Worm (Caenorhabditis elegans) whole organism, L3 larva: ENCODE data around the gene Y102A5C.40.
A peak's percentile ranks its signal among the peaks of the same experiment; 100 is the strongest.

Experiments
- R02D3.7 ChIP-seq: fragments of 150-350 bp; optimal IDR thresholded peaks from 2 replicates; lab custom pipeline; 2014; ENCODE audit warnings: missing biosample characterization, missing genetic modification characterization
- ZK546.5 ChIP-seq: sonication (generic microtip); optimal IDR thresholded peaks from 2 replicates; lab custom pipeline; 2017; ENCODE audit warnings: missing biosample characterization, missing genetic modification characterization
- aly-2 ChIP-seq: fragments of 150-350 bp; optimal IDR thresholded peaks from 2 replicates; lab custom pipeline; 2014; ENCODE audit warnings: missing biosample characterization, missing genetic modification characterization
- ama-1 ChIP-seq: fragments of 150-350 bp; optimal IDR thresholded peaks from 2 replicates; lab custom pipeline; 2018
- ceh-16 ChIP-seq: sonication (generic microtip); optimal IDR thresholded peaks from 2 replicates; lab custom pipeline; 2017; ENCODE audit warnings: missing biosample characterization, missing genetic modification characterization
- ceh-28 ChIP-seq: fragments of 150-350 bp; optimal IDR thresholded peaks from 2 replicates; lab custom pipeline; 2014; ENCODE audit warnings: missing biosample characterization, missing genetic modification reagents, missing genetic modification characterization
- ceh-82 ChIP-seq: fragments of 150-350 bp; optimal IDR thresholded peaks from 2 replicates; lab custom pipeline; 2014; ENCODE audit warnings: missing biosample characterization, missing genetic modification characterization
- ceh-9 ChIP-seq: sonication (generic microtip); optimal IDR thresholded peaks from 2 replicates; lab custom pipeline; 2018; ENCODE audit warnings: missing biosample characterization, missing genetic modification characterization
- daf-12 ChIP-seq: fragments of 150-350 bp; optimal IDR thresholded peaks from 2 replicates; lab custom pipeline; 2014; ENCODE audit warnings: missing biosample characterization, missing genetic modification reagents, missing genetic modification characterization
- egl-27 ChIP-seq: sonication (generic microtip); optimal IDR thresholded peaks from 4 replicates; lab custom pipeline; 2017; ENCODE audit warnings: missing biosample characterization, missing genetic modification reagents, missing genetic modification characterization
- egl-5 ChIP-seq: fragments of 150-350 bp; optimal IDR thresholded peaks from 2 replicates; lab custom pipeline; 2017; ENCODE audit warnings: missing biosample characterization, missing genetic modification reagents, missing genetic modification characterization, inconsistent platforms
- elt-1 ChIP-seq: fragments of 150-350 bp; optimal IDR thresholded peaks from 2 replicates; lab custom pipeline; 2014; ENCODE audit warnings: missing biosample characterization, missing genetic modification characterization
- elt-2 ChIP-seq: sonication (generic microtip); optimal IDR thresholded peaks from 2 replicates; lab custom pipeline; 2016; ENCODE audit warnings: missing genetic modification reagents, mild to moderate bottlenecking, missing genetic modification characterization, missing compliant biosample characterization
- elt-3 ChIP-seq, 3 experiments: fragments of 150-350 bp in 1 of 3; sonication (generic microtip) in 2 of 3; optimal IDR thresholded peaks; 2 replicates in 2 of 3; 4 replicates in 1 of 3; lab custom pipeline; 2014 to 2017; ENCODE audit warnings: missing biosample characterization in 3 of 3, missing genetic modification characterization in 3 of 3
- eor-1 ChIP-seq, 2 experiments: fragments of 150-350 bp; optimal IDR thresholded peaks; 2 replicates each; lab custom pipeline; 2014 to 2018; ENCODE audit warnings: missing biosample characterization in 2 of 2, missing genetic modification characterization in 2 of 2
- fkh-10 ChIP-seq: sonication (generic microtip); optimal IDR thresholded peaks from 2 replicates; lab custom pipeline; 2017; ENCODE audit warnings: missing biosample characterization, missing genetic modification reagents, missing genetic modification characterization
- fkh-2 ChIP-seq: fragments of 150-350 bp; optimal IDR thresholded peaks from 2 replicates; lab custom pipeline; 2014; ENCODE audit warnings: missing biosample characterization, missing genetic modification reagents, missing genetic modification characterization
- fos-1 ChIP-seq: fragments of 150-350 bp; optimal IDR thresholded peaks from 2 replicates; lab custom pipeline; 2014; ENCODE audit warnings: missing biosample characterization, missing genetic modification characterization
- hmg-11 ChIP-seq: sonication (generic microtip); optimal IDR thresholded peaks from 2 replicates; lab custom pipeline; 2016; ENCODE audit warnings: missing genetic modification characterization, missing compliant biosample characterization
- jun-1 ChIP-seq: fragments of 150-350 bp; optimal IDR thresholded peaks from 2 replicates; lab custom pipeline; 2014; ENCODE audit warnings: missing biosample characterization, missing genetic modification reagents, missing genetic modification characterization
- lin-15B ChIP-seq: fragments of 150-350 bp; optimal IDR thresholded peaks from 2 replicates; lab custom pipeline; 2014; ENCODE audit warnings: missing biosample characterization, missing genetic modification characterization
- lin-39 ChIP-seq: fragments of 150-350 bp; optimal IDR thresholded peaks from 2 replicates; lab custom pipeline; 2018; ENCODE audit warnings: missing biosample characterization, missing genetic modification reagents, missing genetic modification characterization
- lsy-12 ChIP-seq: sonication (generic microtip); optimal IDR thresholded peaks from 2 replicates; lab custom pipeline; 2016; ENCODE audit warnings: mild to moderate bottlenecking, missing genetic modification characterization, missing compliant biosample characterization
- mdl-1 ChIP-seq: fragments of 150-350 bp; optimal IDR thresholded peaks from 2 replicates; lab custom pipeline; 2014; ENCODE audit warnings: missing biosample characterization, missing genetic modification characterization
- mml-1 ChIP-seq: fragments of 150-350 bp; sonication (generic microtip); optimal IDR thresholded peaks from 3 replicates; lab custom pipeline; 2014; ENCODE audit warnings: missing biosample characterization, missing genetic modification characterization
- nfya-1 ChIP-seq: sonication (generic microtip); optimal IDR thresholded peaks from 2 replicates; lab custom pipeline; 2017; ENCODE audit warnings: missing genetic modification characterization, mild to moderate bottlenecking, missing compliant biosample characterization, antibody characterized with exemption, moderate library complexity; ENCODE audit not compliant: insufficient read depth
- nhr-11 ChIP-seq: fragments of 150-350 bp; optimal IDR thresholded peaks from 2 replicates; lab custom pipeline; 2014; ENCODE audit warnings: missing biosample characterization, missing genetic modification characterization
- nhr-12 ChIP-seq: fragments of 150-350 bp; optimal IDR thresholded peaks from 2 replicates; lab custom pipeline; 2014; ENCODE audit warnings: missing biosample characterization, missing genetic modification characterization
- nhr-23 ChIP-seq: fragments of 150-350 bp; optimal IDR thresholded peaks from 2 replicates; lab custom pipeline; 2014; ENCODE audit warnings: missing biosample characterization, missing genetic modification reagents, missing genetic modification characterization
- nhr-237 ChIP-seq: fragments of 150-350 bp; optimal IDR thresholded peaks from 2 replicates; lab custom pipeline; 2014; ENCODE audit warnings: missing biosample characterization, missing genetic modification characterization
- nhr-25 ChIP-seq: sonication (generic microtip); optimal IDR thresholded peaks from 2 replicates; lab custom pipeline; 2017; ENCODE audit warnings: missing biosample characterization, missing genetic modification characterization
- nhr-28 ChIP-seq: fragments of 150-350 bp; optimal IDR thresholded peaks from 2 replicates; lab custom pipeline; 2014; ENCODE audit warnings: missing biosample characterization, missing genetic modification characterization
- nhr-43 ChIP-seq: sonication (generic microtip); optimal IDR thresholded peaks from 2 replicates; lab custom pipeline; 2016; ENCODE audit warnings: mild to moderate bottlenecking, missing genetic modification characterization, missing compliant biosample characterization; ENCODE audit not compliant: poor library complexity, severe bottlenecking
- nhr-67 ChIP-seq: fragments of 150-350 bp; optimal IDR thresholded peaks from 2 replicates; lab custom pipeline; 2014; ENCODE audit warnings: missing biosample characterization, missing genetic modification characterization
- nhr-76 ChIP-seq: fragments of 150-350 bp; sonication (generic microtip); optimal IDR thresholded peaks from 5 replicates; lab custom pipeline; 2014; ENCODE audit warnings: missing biosample characterization, missing genetic modification characterization
- nhr-77 ChIP-seq: fragments of 150-350 bp; optimal IDR thresholded peaks from 2 replicates; lab custom pipeline; 2014; ENCODE audit warnings: missing biosample characterization, missing genetic modification characterization
- pha-4 ChIP-seq: fragments of 150-350 bp; optimal IDR thresholded peaks from 2 replicates; lab custom pipeline; 2014; ENCODE audit warnings: missing biosample characterization, missing genetic modification reagents, missing genetic modification characterization
- pqm-1 ChIP-seq: fragments of 150-350 bp; optimal IDR thresholded peaks from 2 replicates; lab custom pipeline; 2017; ENCODE audit warnings: missing biosample characterization, missing genetic modification characterization, inconsistent platforms
- sea-2 ChIP-seq: fragments of 150-350 bp; sonication (generic microtip); optimal IDR thresholded peaks from 4 replicates; lab custom pipeline; 2014; ENCODE audit warnings: missing biosample characterization, missing genetic modification reagents, missing genetic modification characterization
- skn-1 ChIP-seq: fragments of 150-350 bp; optimal IDR thresholded peaks from 2 replicates; lab custom pipeline; 2014; ENCODE audit warnings: missing biosample characterization, missing genetic modification characterization
- snpc-4 ChIP-seq: fragments of 150-350 bp; optimal IDR thresholded peaks from 2 replicates; lab custom pipeline; 2014; ENCODE audit warnings: missing biosample characterization, missing genetic modification characterization
- tbx-2 ChIP-seq: sonication (generic microtip); optimal IDR thresholded peaks from 2 replicates; lab custom pipeline; 2016; ENCODE audit warnings: mild to moderate bottlenecking, missing genetic modification characterization, missing compliant biosample characterization
- unc-39 ChIP-seq: sonication (generic microtip); optimal IDR thresholded peaks from 4 replicates; lab custom pipeline; 2017; ENCODE audit warnings: missing biosample characterization, missing genetic modification characterization
- unc-62 ChIP-seq: fragments of 150-350 bp; sonication (generic microtip); optimal IDR thresholded peaks from 4 replicates; lab custom pipeline; 2014; ENCODE audit warnings: missing biosample characterization, missing genetic modification reagents, missing genetic modification characterization
- zag-1 ChIP-seq: fragments of 150-350 bp; optimal IDR thresholded peaks from 2 replicates; lab custom pipeline; 2014; ENCODE audit warnings: missing biosample characterization, missing genetic modification characterization
- ztf-11 ChIP-seq: fragments of 150-350 bp; optimal IDR thresholded peaks from 2 replicates; lab custom pipeline; 2014; ENCODE audit warnings: missing biosample characterization, missing genetic modification characterization
- ztf-4 ChIP-seq: fragments of 150-350 bp; optimal IDR thresholded peaks from 2 replicates; lab custom pipeline; 2014; ENCODE audit warnings: missing biosample characterization, missing genetic modification characterization

The Y102A5C.40 gene

DNA sequence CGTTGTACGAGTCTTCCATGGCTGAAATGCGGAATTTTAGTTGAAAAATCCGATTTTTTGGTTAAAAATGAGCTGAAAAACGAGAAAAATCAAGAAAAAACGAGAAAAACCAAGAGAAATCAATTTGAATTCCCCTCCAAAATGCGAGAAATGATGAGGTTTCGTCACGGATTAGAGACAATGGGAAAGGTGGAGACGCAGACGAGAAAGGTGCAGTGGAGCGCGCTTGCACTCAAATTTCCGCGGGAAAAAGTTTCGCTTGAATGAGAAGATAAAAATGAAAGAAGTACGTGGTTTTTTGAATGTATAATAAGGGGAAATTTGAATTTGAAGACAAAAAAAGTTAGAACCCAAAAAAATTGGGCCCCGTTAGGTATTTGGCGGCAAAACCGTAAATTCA is 21.3 kb downstream of the Y102A5C.40 start, which contains the start of gene efl-1:
Gene efl-1 (minus strand): TSS at position 21 of the 400 bp plus-strand sequence.
- TF ChIP-seq fos-1 (tag; lab: Kevin White, UChicago) (peak; percentile 7), elt-2 (tag; lab: Kevin White, UChicago) (peak; percentile 64), pha-4 (tag; lab: Kevin White, UChicago) (peak; percentile 93), nfya-1 (tag; lab: Kevin White, UChicago) (peak; percentile 92), elt-3 (tag; optimal IDR thresholded peaks at IDR 0.05; lab: Kevin White, UChicago) (no peak), R02D3.7 (peak; percentile 81), fkh-10 (GFP tag; lab: Kevin White, UChicago) (peak; percentile 83), egl-5 (tag; lab: Kevin White, UChicago) (peak; percentile 97), snpc-4 (tag; lab: Kevin White, UChicago) (peak; percentile 93), ceh-28 (tag; lab: Kevin White, UChicago) (peak; percentile 82), ZK546.5 (no peak), lsy-12 (peak; percentile 47), unc-62 (GFP tag; lab: Kevin White, UChicago) (peak; percentile 35), jun-1 (peak; percentile 67), nhr-77 (peak; percentile 36), ceh-9 (no peak), nhr-76 (no peak), lin-39 (tag; lab: Kevin White, UChicago) (peak; percentile 92), ztf-11 (tag; lab: Kevin White, UChicago) (no peak), mdl-1 (tag; lab: Kevin White, UChicago) (no peak), nhr-23 (tag; lab: Kevin White, UChicago) (peak; percentile 94), nhr-12 (no peak), ceh-82 (peak; percentile 85), elt-1 (tag; lab: Kevin White, UChicago) (no peak), hmg-11 (peak; percentile 50), pqm-1 (peak; percentile 78), fkh-2 (tag; lab: Kevin White, UChicago) (no peak), mml-1 (tag; lab: Kevin White, UChicago) (no peak), nhr-25 (peak; percentile 87), nhr-28 (no peak), nhr-67 (tag; lab: Kevin White, UChicago) (no peak), tbx-2 (tag; lab: Kevin White, UChicago) (peak; percentile 64), aly-2 (no peak), nhr-43 (tag; lab: Kevin White, UChicago) (no peak), sea-2 (GFP tag; lab: Kevin White, UChicago) (no peak), daf-12 (tag; lab: Kevin White, UChicago) (no peak), unc-39 (tag; lab: Kevin White, UChicago) (no peak), lin-15B (tag; lab: Kevin White, UChicago) (peak; percentile 94), skn-1 (tag; lab: Kevin White, UChicago) (peak; percentile 93), ama-1 (lab: Kevin White, UChicago) (peak; percentile 63), eor-1 (tag; optimal IDR thresholded peaks at IDR 0.05; lab: Kevin White, UChicago) (no peak), ceh-16 (tag; lab: Kevin White, UChicago) (no peak), nhr-237 (tag; lab: Kevin White, UChicago) (no peak), zag-1 (tag; lab: Kevin White, UChicago) (no peak), ztf-4 (no peak), egl-27 (no peak), nhr-11 (tag; lab: Kevin White, UChicago) (no peak)

- TF ChIP-seq elt-1 (tag; lab: Kevin White, UChicago) (no peak), nhr-237 (tag; lab: Kevin White, UChicago) (no peak), jun-1 (no peak), skn-1 (tag; lab: Kevin White, UChicago) (peak; percentile 15), ama-1 (lab: Kevin White, UChicago) (no peak), nfya-1 (tag; lab: Kevin White, UChicago) (peak; percentile 93)
Observed at ce11 chrV:16958975-16959374, 28.0 kb downstream of the Y102A5C.40 start.
